Worm (Caenorhabditis elegans) whole organism, young adult: ENCODE results near the gene frh-1.

Experiments
- B0035.1 ChIP-seq: sonication (generic microtip); optimal IDR thresholded peaks from 2 replicates; lab custom pipeline; 2016; ENCODE audit warnings: missing genetic modification characterization, mild to moderate bottlenecking, missing compliant biosample characterization, missing genotype, missing genetic modification reagents
- F22D6.2 ChIP-seq: sonication (generic microtip); optimal IDR thresholded peaks from 2 replicates; lab custom pipeline; 2016; ENCODE audit warnings: mild to moderate bottlenecking, missing genetic modification characterization, missing compliant biosample characterization
- F33H1.4 ChIP-seq: fragments of 200-800 bp; sonication (Bioruptor generic); IDR thresholded peaks from 2 replicates; pipeline ENCODE4 v1.3.6; 2022; ENCODE audit warnings: missing genetic modification reagents, missing genetic modification characterization, missing compliant biosample characterization
- F39B2.1 ChIP-seq: fragments of 200-800 bp; sonication (Bioruptor generic); IDR thresholded peaks from 2 replicates; pipeline ENCODE4 v1.3.6; 2022; ENCODE audit warnings: missing genetic modification reagents, missing genetic modification characterization, missing compliant biosample characterization
- F49E8.2 ChIP-seq: sonication (generic microtip); optimal IDR thresholded peaks from 3 replicates; lab custom pipeline; 2017; ENCODE audit warnings: missing genetic modification characterization, mild to moderate bottlenecking, missing compliant biosample characterization, antibody characterized with exemption, moderate library complexity; ENCODE audit not compliant: insufficient read depth
- Y53G8AR.9 ChIP-seq: fragments of 200-800 bp; sonication (Bioruptor generic); conservative IDR thresholded peaks from 2 replicates; pipeline ENCODE4 v1.3.6; 2022; ENCODE audit warnings: missing genetic modification reagents, missing genetic modification characterization, missing compliant biosample characterization
- Y56A3A.18 ChIP-seq: fragments of 200-800 bp; sonication (Bioruptor generic); IDR thresholded peaks from 2 replicates; pipeline ENCODE4 v1.3.6; 2022; ENCODE audit warnings: missing genetic modification reagents, missing genetic modification characterization, missing compliant biosample characterization
- Y67H2A.10 ChIP-seq: fragments of 200-800 bp; sonication (Bioruptor generic); conservative IDR thresholded peaks from 2 replicates; pipeline ENCODE4 v1.3.6; 2022; ENCODE audit warnings: missing genetic modification reagents, missing genetic modification characterization, missing compliant biosample characterization
- ama-1 ChIP-seq, 3 experiments: fragments of 150-350 bp in 1 of 3; sonication (generic microtip) in 2 of 3; optimal IDR thresholded peaks; 2 replicates each; lab custom pipeline; 2014 to 2018; ENCODE audit warnings: missing biosample characterization in 2 of 3, missing genetic modification characterization in 2 of 3, missing genetic modification reagents in 2 of 3
- aptf-2 ChIP-seq: fragments of 200-800 bp; sonication (Bioruptor generic); conservative IDR thresholded peaks from 2 replicates; pipeline ENCODE4 v1.3.6; 2022; ENCODE audit warnings: missing genetic modification reagents, missing genetic modification characterization, missing compliant biosample characterization
- attf-6 ChIP-seq: fragments of 200-800 bp; sonication (Bioruptor generic); IDR thresholded peaks from 2 replicates; pipeline ENCODE4 v1.3.6; 2022; ENCODE audit warnings: missing genetic modification reagents, missing genetic modification characterization, missing compliant biosample characterization
- bed-1 ChIP-seq: fragments of 200-800 bp; sonication (Bioruptor generic); IDR thresholded peaks from 2 replicates; pipeline ENCODE4 v1.3.6; 2022; ENCODE audit warnings: missing genetic modification reagents, missing genetic modification characterization, missing compliant biosample characterization
- bed-2 ChIP-seq: fragments of 200-800 bp; sonication (Bioruptor generic); IDR thresholded peaks from 2 replicates; pipeline ENCODE4 v1.3.6; 2022; ENCODE audit warnings: missing genetic modification reagents, missing genetic modification characterization, missing compliant biosample characterization
- ccch-3 ChIP-seq: fragments of 200-800 bp; sonication (Bioruptor generic); optimal IDR thresholded peaks from 2 replicates; lab custom pipeline; 2018; ENCODE audit warnings: mild to moderate bottlenecking, missing genetic modification characterization, missing compliant biosample characterization
- cebp-1 ChIP-seq, 2 experiments: fragments of 200-800 bp in 1 of 2; sonication (Bioruptor generic) in 1 of 2; sonication (generic microtip) in 1 of 2; IDR thresholded peaks in 1 of 2; optimal IDR thresholded peaks in 1 of 2; 2 replicates each; pipeline versions ENCODE4 v1.3.6 to Lab custom; 2017 to 2022; ENCODE audit warnings: missing compliant biosample characterization in 2 of 2, missing genetic modification characterization in 2 of 2, mild to moderate bottlenecking in 1 of 2, missing genetic modification reagents in 1 of 2, moderate library complexity in 1 of 2
- cebp-2 ChIP-seq: fragments of 200-800 bp; sonication (Bioruptor generic); IDR thresholded peaks from 2 replicates; pipeline ENCODE4 v1.3.6; 2022; ENCODE audit warnings: missing genetic modification characterization, missing compliant biosample characterization
- ceh-100 ChIP-seq: fragments of 200-800 bp; sonication (Bioruptor generic); IDR thresholded peaks from 2 replicates; pipeline ENCODE4 v1.3.6; 2022; ENCODE audit warnings: missing genetic modification reagents, missing genetic modification characterization, missing compliant biosample characterization
- ceh-27 ChIP-seq: fragments of 200-800 bp; sonication (Bioruptor generic); optimal IDR thresholded peaks from 2 replicates; lab custom pipeline; 2018; ENCODE audit warnings: mild to moderate bottlenecking, missing genetic modification characterization, moderate library complexity, missing compliant biosample characterization
- dox-1 ChIP-seq: fragments of 200-800 bp; sonication (Bioruptor generic); IDR thresholded peaks from 2 replicates; pipeline ENCODE4 v1.3.6; 2022; ENCODE audit warnings: missing genetic modification reagents, missing genetic modification characterization, missing compliant biosample characterization
- dpff-1 ChIP-seq: sonication (generic microtip); optimal IDR thresholded peaks from 2 replicates; lab custom pipeline; 2017; ENCODE audit warnings: mild to moderate bottlenecking, missing genetic modification characterization, missing compliant biosample characterization
- gei-17 ChIP-seq: fragments of 200-800 bp; sonication (Bioruptor generic); optimal IDR thresholded peaks from 2 replicates; lab custom pipeline; 2018; ENCODE audit warnings: mild to moderate bottlenecking, missing genetic modification characterization, missing compliant biosample characterization
- hlh-26 ChIP-seq: fragments of 200-800 bp; sonication (Bioruptor generic); conservative IDR thresholded peaks from 2 replicates; pipeline ENCODE4 v1.3.6; 2022; ENCODE audit warnings: missing genetic modification reagents, missing genetic modification characterization, missing compliant biosample characterization
- hmg-20 ChIP-seq: fragments of 200-800 bp; sonication (Bioruptor generic); IDR thresholded peaks from 2 replicates; pipeline ENCODE4 v1.3.6; 2022; ENCODE audit warnings: missing genetic modification reagents, missing genetic modification characterization, missing compliant biosample characterization
- hsf-1 ChIP-seq: fragments of 200-800 bp; sonication (Bioruptor generic); IDR thresholded peaks from 2 replicates; pipeline ENCODE4 v1.3.6; 2022; ENCODE audit warnings: missing genetic modification reagents, missing genetic modification characterization, missing compliant biosample characterization
- let-607 ChIP-seq, 2 experiments: fragments of 200-800 bp in 1 of 2; sonication (Bioruptor generic) in 1 of 2; sonication (generic microtip) in 1 of 2; optimal IDR thresholded peaks; 2 replicates each; lab custom pipeline; 2016 to 2018; ENCODE audit warnings: mild to moderate bottlenecking in 2 of 2, missing compliant biosample characterization in 2 of 2, missing genetic modification characterization in 2 of 2, moderate library complexity in 2 of 2, missing genotype in 1 of 2
- lin-35 ChIP-seq, 3 experiments: fragments of 150-350 bp in 2 of 3; sonication (generic microtip) in 1 of 3; optimal IDR thresholded peaks; 2 replicates each; lab custom pipeline; 2014 to 2018; ENCODE audit warnings: missing biosample characterization in 3 of 3, missing genetic modification characterization in 3 of 3, missing genetic modification reagents in 3 of 3
- lsl-1 ChIP-seq: fragments of 200-800 bp; sonication (Bioruptor generic); optimal IDR thresholded peaks from 2 replicates; lab custom pipeline; 2018; ENCODE audit warnings: mild to moderate bottlenecking, missing genetic modification characterization, moderate library complexity, missing compliant biosample characterization
- mcd-1 ChIP-seq: fragments of 200-800 bp; sonication (Bioruptor generic); IDR thresholded peaks from 2 replicates; pipeline ENCODE4 v1.3.6; 2022; ENCODE audit warnings: missing genetic modification reagents, missing genetic modification characterization, missing compliant biosample characterization
- mxl-1 ChIP-seq: sonication (generic microtip); optimal IDR thresholded peaks from 2 replicates; lab custom pipeline; 2016; ENCODE audit warnings: missing genetic modification characterization, missing compliant biosample characterization
- nhr-90 ChIP-seq: sonication (generic microtip); optimal IDR thresholded peaks from 2 replicates; lab custom pipeline; 2016; ENCODE audit warnings: missing genotype, mild to moderate bottlenecking, missing genetic modification characterization, missing compliant biosample characterization
- snpc-3.4 ChIP-seq: sonication (generic microtip); optimal IDR thresholded peaks from 2 replicates; lab custom pipeline; 2017; ENCODE audit warnings: missing genetic modification characterization, mild to moderate bottlenecking, missing compliant biosample characterization, antibody characterized with exemption, moderate library complexity, missing genotype, missing genetic modification reagents
- snpc-4 ChIP-seq, 5 experiments: fragments of 150-350 bp in 1 of 5; sonication (generic microtip) in 4 of 5; optimal IDR thresholded peaks; 2 replicates each; lab custom pipeline; 2014 to 2018; ENCODE audit warnings: missing genetic modification characterization in 5 of 5, missing biosample characterization in 3 of 5, antibody characterized with exemption in 2 of 5, mild to moderate bottlenecking in 2 of 5, missing compliant biosample characterization in 2 of 5, missing genotype in 2 of 5, moderate library complexity in 2 of 5, missing genetic modification reagents in 1 of 5
- xnd-1 ChIP-seq: sonication (generic microtip); optimal IDR thresholded peaks from 2 replicates; lab custom pipeline; 2016; ENCODE audit warnings: missing genotype, missing genetic modification reagents, missing genetic modification characterization, missing compliant biosample characterization
- zfh-2 ChIP-seq: fragments of 200-800 bp; sonication (Bioruptor generic); conservative IDR thresholded peaks from 2 replicates; pipeline ENCODE4 v1.3.6; 2022; ENCODE audit warnings: missing genetic modification reagents, missing genetic modification characterization, missing compliant biosample characterization
- ztf-26 ChIP-seq: sonication (generic microtip); optimal IDR thresholded peaks from 2 replicates; lab custom pipeline; 2017; ENCODE audit warnings: missing genetic modification characterization, missing compliant biosample characterization
- ztf-3 ChIP-seq: fragments of 200-800 bp; sonication (Bioruptor generic); optimal IDR thresholded peaks from 2 replicates; lab custom pipeline; 2018; ENCODE audit warnings: mild to moderate bottlenecking, missing genetic modification characterization, missing compliant biosample characterization

The frh-1 gene

DNA sequence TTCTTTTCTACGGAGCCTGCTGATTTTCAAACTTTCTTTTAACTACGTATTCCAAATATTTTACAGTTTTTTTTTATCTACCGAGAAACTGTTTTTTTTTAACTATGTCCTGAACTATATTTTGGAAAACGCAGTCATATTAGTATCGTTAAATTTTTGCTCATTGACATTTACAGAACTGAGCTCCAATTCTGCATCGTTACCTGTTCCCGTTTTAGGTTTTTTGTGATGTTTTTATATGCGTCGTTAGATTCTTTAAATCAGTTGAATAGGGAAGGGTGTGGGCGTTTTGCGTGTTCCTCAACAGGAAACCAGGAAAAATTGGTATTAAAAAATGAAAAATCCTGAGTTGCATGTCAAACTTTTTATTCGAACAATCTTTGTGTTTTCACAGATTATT lies 24.4 kb upstream of the frh-1 start (continued):
- TF ChIP-seq zfh-2 (GFP tag; lab: Robert Waterston, UW) (no peak), dpff-1 (tag; lab: Kevin White, UChicago) (no peak), ceh-27 (GFP tag; lab: Kevin White, UChicago) (no peak), hmg-20 (GFP tag; lab: Robert Waterston, UW) (no peak), ccch-3 (GFP tag; lab: Kevin White, UChicago) (no peak), nhr-90 (no peak), dox-1 (GFP tag; lab: Robert Waterston, UW) (no peak), bed-2 (no peak), snpc-4 (GFP tag; optimal IDR thresholded peaks at IDR 0.05; lab: Kevin White, UChicago) (no peak), snpc-4 (tag; optimal IDR thresholded peaks at IDR 0.05; lab: Kevin White, UChicago) (no peak), B0035.1 (tag; lab: Kevin White, UChicago) (no peak), xnd-1 (no peak), cebp-1 (GFP tag; IDR thresholded peaks at IDR 0.05; lab: Robert Waterston, UW) (no peak), cebp-1 (tag; optimal IDR thresholded peaks at IDR 0.05; lab: Kevin White, UChicago) (peak; percentile 4), ztf-26 (tag; lab: Kevin White, UChicago) (peak; percentile 25), Y53G8AR.9 (GFP tag; lab: Robert Waterston, UW) (0 out of 2 replicates have a peak, but pooled peaks have one; percentile 47), ceh-100 (no peak), F33H1.4 (GFP tag; lab: Robert Waterston, UW) (no peak), hsf-1 (GFP tag; lab: Robert Waterston, UW) (no peak)

- TF ChIP-seq F22D6.2 (tag; lab: Kevin White, UChicago) = no peak
- TF ChIP-seq Y67H2A.10 = no peak
- TF ChIP-seq Y56A3A.18 = no peak
- TF ChIP-seq, all 124 proteins: peak for 0
Observed at ce11 chrII:5895870-5896269, 21.4 kb upstream of the frh-1 start, which contains the start of gene F59G1.4. F59G1.4 (plus strand) TSS chrII:5896170.

DNA sequence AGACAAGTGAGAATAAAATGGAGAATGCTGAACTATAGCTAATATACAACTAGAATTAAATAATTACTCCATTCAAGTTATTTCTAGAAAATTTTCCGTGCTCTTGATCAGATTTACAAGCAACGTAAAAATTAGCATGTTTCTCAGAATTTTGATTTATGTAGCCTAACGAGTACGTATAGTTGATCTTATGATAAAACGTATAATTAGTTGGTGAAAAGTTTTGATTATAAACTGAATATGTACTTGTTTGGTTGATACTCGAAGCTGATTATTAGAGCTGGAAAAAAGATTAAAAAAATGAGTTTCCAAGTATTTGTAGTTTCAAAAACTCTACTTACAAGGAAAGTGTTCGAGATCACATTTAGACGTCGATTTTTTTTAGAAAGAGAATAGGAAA lies 20.7 kb upstream of the frh-1 start:
- TF ChIP-seq aptf-2 = no peak
- no peak for TF ChIP-seq hlh-26 (GFP tag; lab: Robert Waterston, UW)
- TF ChIP-seq mxl-1 (tag; lab: Kevin White, UChicago) = no peak
- TF ChIP-seq ama-1 (optimal IDR thresholded peaks at IDR 0.05; lab: Kevin White, UChicago) = no peak
- no peak for TF ChIP-seq ama-1 (GFP tag; optimal IDR thresholded peaks at IDR 0.05; lab: Kevin White, UChicago)
- TF ChIP-seq lin-35 (GFP tag; optimal IDR thresholded peaks at IDR 0.05; lab: Kevin White, UChicago) = no peak
- TF ChIP-seq F49E8.2 (tag; lab: Kevin White, UChicago) = no peak
- TF ChIP-seq attf-6 (GFP tag; lab: Robert Waterston, UW) = no peak
- TF ChIP-seq gei-17 (GFP tag; lab: Kevin White, UChicago) = no peak
- no peak for TF ChIP-seq mcd-1 (GFP tag; lab: Robert Waterston, UW)
- no peak for TF ChIP-seq let-607 (tag; optimal IDR thresholded peaks at IDR 0.05; lab: Kevin White, UChicago)
- TF ChIP-seq bed-1 (GFP tag; lab: Robert Waterston, UW) = no peak
- TF ChIP-seq lsl-1 (GFP tag; lab: Kevin White, UChicago) = no peak
- TF ChIP-seq snpc-3.4 (tag; lab: Kevin White, UChicago) = no peak
- TF ChIP-seq ztf-3 (GFP tag; lab: Kevin White, UChicago) = no peak
- TF ChIP-seq F39B2.1 (GFP tag; lab: Robert Waterston, UW) = no peak
- TF ChIP-seq cebp-2 (GFP tag; lab: Robert Waterston, UW) = no peak
